Fruit fly (Drosophila melanogaster) whole organism, adult: ENCODE results near the gene CG3526.

Experiments
- CG11617 ChIP-seq: fragments of 200-800 bp; sonication (Bioruptor generic); optimal IDR thresholded peaks from 2 replicates; lab custom pipeline; 2017; ENCODE audit warnings: mild to moderate bottlenecking, missing biosample characterization, missing genetic modification reagents, missing genetic modification characterization
- CG12768 ChIP-seq: fragments of 200-800 bp; sonication (Bioruptor generic); optimal IDR thresholded peaks from 2 replicates; lab custom pipeline; 2017; ENCODE audit warnings: missing biosample characterization, missing genetic modification characterization, mild to moderate bottlenecking, moderate library complexity, missing genetic modification reagents
- CG1620 ChIP-seq: fragments of 200-800 bp; sonication (Bioruptor generic); optimal IDR thresholded peaks from 2 replicates; lab custom pipeline; 2016; ENCODE audit warnings: missing biosample characterization, missing genetic modification characterization
- CG5204 ChIP-seq: fragments of 200-800 bp; sonication (Bioruptor generic); optimal IDR thresholded peaks from 2 replicates; lab custom pipeline; 2016; ENCODE audit warnings: missing biosample characterization, missing genetic modification characterization
- Mnt ChIP-seq: fragments of 200-800 bp; sonication (Bioruptor generic); optimal IDR thresholded peaks from 2 replicates; lab custom pipeline; 2016; ENCODE audit warnings: missing biosample characterization, mild to moderate bottlenecking, missing genetic modification characterization
- cic ChIP-seq: fragments of 200-800 bp; sonication (Bioruptor generic); optimal IDR thresholded peaks from 2 replicates; lab custom pipeline; 2017; ENCODE audit warnings: missing biosample characterization, mild to moderate bottlenecking, missing genetic modification characterization, moderate library complexity
- pad ChIP-seq: fragments of 200-800 bp; sonication (Bioruptor generic); optimal IDR thresholded peaks from 3 replicates; lab custom pipeline; 2017; ENCODE audit warnings: missing biosample characterization, missing genetic modification characterization, mild to moderate bottlenecking, moderate library complexity, missing genetic modification reagents

DNA sequence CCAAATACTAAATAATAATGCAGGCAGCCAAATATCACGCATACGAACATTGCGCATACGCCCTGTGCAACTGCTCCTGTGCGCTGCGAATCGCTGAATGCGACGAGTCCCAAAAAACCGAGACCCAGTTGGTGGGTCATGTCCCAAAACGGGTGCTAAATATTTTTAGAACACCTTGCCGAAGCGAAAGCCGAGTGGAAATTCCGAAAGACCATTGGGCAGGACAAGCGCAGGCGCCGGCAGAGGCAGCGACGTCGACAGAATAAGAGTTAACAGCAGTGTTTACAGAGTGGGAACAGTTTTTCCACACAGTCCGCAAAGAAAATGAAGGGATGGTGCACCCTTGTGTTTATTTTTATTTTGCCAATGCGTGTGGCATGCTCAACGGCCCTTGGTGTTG lies 2.4 kb upstream of the CG3526 start:
- TF ChIP-seq Mnt (no peak), CG12768 (GFP tag; lab: Kevin White, UChicago) (no peak), CG1620 (GFP tag; lab: Kevin White, UChicago) (no peak), CG11617 (GFP tag; lab: Kevin White, UChicago) (no peak), cic (no peak), pad (GFP tag; lab: Kevin White, UChicago) (no peak), CG5204 (GFP tag; lab: Kevin White, UChicago) (no peak)
